Fruit fly (Drosophila melanogaster) whole organism, prepupa: ENCODE results near the gene Ire1.
A peak's percentile ranks its signal among the peaks of the same experiment; 100 is the strongest.

ENCODE experiments used
- CG10631 ChIP-seq: fragments of 200-800 bp; sonication (Bioruptor generic); optimal IDR thresholded peaks from 2 replicates; lab custom pipeline; 2016; ENCODE audit warnings: missing biosample characterization, missing genetic modification characterization
- CG10669 ChIP-seq: fragments of 200-800 bp; sonication (Bioruptor generic); optimal IDR thresholded peaks from 3 replicates; lab custom pipeline; 2018; ENCODE audit warnings: missing biosample characterization, mild to moderate bottlenecking, missing genetic modification characterization, moderate library complexity
- CG11294 ChIP-seq: fragments of 200-800 bp; sonication (Bioruptor generic); IDR thresholded peaks from 2 replicates; pipeline ENCODE4 v1.3.6; 2022; ENCODE audit warnings: missing biosample characterization, missing genetic modification characterization
- CG11762 ChIP-seq: fragments of 200-800 bp; sonication (Bioruptor generic); optimal IDR thresholded peaks from 3 replicates; lab custom pipeline; 2016; ENCODE audit warnings: missing biosample characterization, missing genetic modification characterization; ENCODE audit not compliant: insufficient read depth
- CG11902 ChIP-seq: fragments of 200-800 bp; sonication (Bioruptor generic); optimal IDR thresholded peaks from 3 replicates; lab custom pipeline; 2016; ENCODE audit warnings: missing biosample characterization, missing genetic modification characterization
- CG15336 ChIP-seq: fragments of 200-800 bp; sonication (Bioruptor generic); IDR thresholded peaks from 2 replicates; pipeline ENCODE4 v1.3.6; 2022; ENCODE audit warnings: missing biosample characterization, missing genetic modification characterization
- CG1621 ChIP-seq: fragments of 200-800 bp; sonication (Bioruptor generic); optimal IDR thresholded peaks from 3 replicates; lab custom pipeline; 2018; ENCODE audit warnings: missing biosample characterization, mild to moderate bottlenecking, missing genetic modification characterization
- CG16779 ChIP-seq: fragments of 200-800 bp; sonication (Bioruptor generic); optimal IDR thresholded peaks from 3 replicates; lab custom pipeline; 2017; ENCODE audit warnings: missing biosample characterization, mild to moderate bottlenecking, missing genetic modification characterization
- CG3032 ChIP-seq: fragments of 200-800 bp; optimal IDR thresholded peaks from 2 replicates; lab custom pipeline; 2019; ENCODE audit warnings: missing biosample characterization, mild to moderate bottlenecking, missing genetic modification characterization, moderate library complexity
- CG31627 ChIP-seq: fragments of 200-800 bp; sonication (Bioruptor generic); optimal IDR thresholded peaks from 3 replicates; lab custom pipeline; 2016; ENCODE audit warnings: missing biosample characterization, missing genetic modification characterization
- CG32006 ChIP-seq: fragments of 200-800 bp; sonication (Bioruptor generic); optimal IDR thresholded peaks from 3 replicates; lab custom pipeline; 2017; ENCODE audit warnings: missing biosample characterization, mild to moderate bottlenecking, missing genetic modification characterization
- CG34406 ChIP-seq: fragments of 200-800 bp; sonication (Bioruptor generic); optimal IDR thresholded peaks from 3 replicates; lab custom pipeline; 2016; ENCODE audit warnings: missing biosample characterization, missing genetic modification characterization
- CG3919 ChIP-seq: fragments of 200-800 bp; sonication (Bioruptor generic); optimal IDR thresholded peaks from 3 replicates; lab custom pipeline; 2016; ENCODE audit warnings: missing biosample characterization, missing genetic modification characterization
- CG6163 ChIP-seq: fragments of 200-800 bp; sonication (Bioruptor generic); IDR thresholded peaks from 3 replicates; pipeline ENCODE4 v1.3.6; 2022; ENCODE audit warnings: missing biosample characterization, missing genetic modification characterization
- CG6276 ChIP-seq: fragments of 200-800 bp; sonication (Bioruptor generic); optimal IDR thresholded peaks from 2 replicates; lab custom pipeline; 2017; ENCODE audit warnings: missing biosample characterization, mild to moderate bottlenecking, missing genetic modification characterization
- CG6792 ChIP-seq: fragments of 200-800 bp; sonication (Bioruptor generic); optimal IDR thresholded peaks from 3 replicates; lab custom pipeline; 2016; ENCODE audit warnings: missing biosample characterization, missing genetic modification characterization
- CG6854 ChIP-seq: fragments of 200-800 bp; sonication (Bioruptor generic); optimal IDR thresholded peaks from 2 replicates; lab custom pipeline; 2017; ENCODE audit warnings: missing biosample characterization, mild to moderate bottlenecking, missing genetic modification characterization
- CG7368 ChIP-seq: fragments of 200-800 bp; sonication (Bioruptor generic); optimal IDR thresholded peaks from 3 replicates; lab custom pipeline; 2016; ENCODE audit warnings: missing biosample characterization, missing genetic modification characterization
- CG8119 ChIP-seq: fragments of 200-800 bp; sonication (Bioruptor generic); IDR thresholded peaks from 3 replicates; pipeline ENCODE4 v1.3.6; 2022; ENCODE audit warnings: missing biosample characterization, missing genetic modification characterization
- CG8319 ChIP-seq: fragments of 200-800 bp; sonication (Bioruptor generic); optimal IDR thresholded peaks from 3 replicates; lab custom pipeline; 2016; ENCODE audit warnings: missing biosample characterization, missing genetic modification characterization
- CG8632 ChIP-seq: fragments of 200-800 bp; sonication (Bioruptor generic); optimal IDR thresholded peaks from 3 replicates; lab custom pipeline; 2016; ENCODE audit warnings: missing biosample characterization, missing genetic modification characterization
- CG9139 ChIP-seq: fragments of 200-800 bp; sonication (Bioruptor generic); optimal IDR thresholded peaks from 3 replicates; lab custom pipeline; 2017; ENCODE audit warnings: missing biosample characterization, mild to moderate bottlenecking, missing genetic modification characterization
- Eip75B ChIP-seq: fragments of 200-800 bp; sonication (Bioruptor generic); optimal IDR thresholded peaks from 3 replicates; lab custom pipeline; 2016; ENCODE audit warnings: missing biosample characterization, missing genetic modification characterization
- Eip78C ChIP-seq: fragments of 200-800 bp; sonication (Bioruptor generic); peaks from one replicate; lab custom pipeline; 2016; ENCODE audit warnings: missing biosample characterization, missing genetic modification characterization
- Ets21C ChIP-seq: fragments of 200-800 bp; sonication (Bioruptor generic); optimal IDR thresholded peaks from 3 replicates; lab custom pipeline; 2016; ENCODE audit warnings: missing biosample characterization, missing genetic modification characterization
- Ets96B ChIP-seq: fragments of 200-800 bp; optimal IDR thresholded peaks from 2 replicates; lab custom pipeline; 2019; ENCODE audit warnings: missing biosample characterization, mild to moderate bottlenecking, missing genetic modification characterization, moderate library complexity
- Gug ChIP-seq: fragments of 200-800 bp; sonication (Bioruptor generic); IDR thresholded peaks from 2 replicates; pipeline ENCODE4 v1.3.6; 2022; ENCODE audit warnings: missing biosample characterization, missing genetic modification characterization
- Hr38 ChIP-seq: sonication (Bioruptor generic); optimal IDR thresholded peaks from 2 replicates; lab custom pipeline; 2016; ENCODE audit warnings: missing biosample characterization, missing genetic modification characterization
- Hr39 ChIP-seq: fragments of 200-800 bp; sonication (Bioruptor generic); optimal IDR thresholded peaks from 2 replicates; lab custom pipeline; 2016; ENCODE audit warnings: missing biosample characterization, missing genetic modification characterization
- Hr4 ChIP-seq: fragments of 200-800 bp; sonication (Bioruptor generic); optimal IDR thresholded peaks from 3 replicates; lab custom pipeline; 2016; ENCODE audit warnings: missing biosample characterization, missing genetic modification characterization
- Lpt ChIP-seq: fragments of 200-800 bp; sonication (Bioruptor generic); optimal IDR thresholded peaks from 3 replicates; lab custom pipeline; 2016; ENCODE audit warnings: missing biosample characterization, missing genetic modification characterization
- Met ChIP-seq: fragments of 200-800 bp; sonication (Bioruptor generic); optimal IDR thresholded peaks from 3 replicates; lab custom pipeline; 2016; ENCODE audit warnings: missing biosample characterization, missing genetic modification characterization
- Smox ChIP-seq: fragments of 200-800 bp; sonication (Bioruptor generic); optimal IDR thresholded peaks from 3 replicates; lab custom pipeline; 2016; ENCODE audit warnings: missing biosample characterization, missing genetic modification characterization
- Sox15 ChIP-seq: fragments of 200-800 bp; sonication (Bioruptor generic); optimal IDR thresholded peaks from 3 replicates; lab custom pipeline; 2016; ENCODE audit warnings: missing biosample characterization, missing genetic modification characterization
- achi ChIP-seq: fragments of 200-800 bp; sonication (Bioruptor generic); optimal IDR thresholded peaks from 3 replicates; lab custom pipeline; 2016; ENCODE audit warnings: missing biosample characterization, missing genetic modification characterization
- acj6 ChIP-seq: fragments of 200-800 bp; sonication (Bioruptor generic); optimal IDR thresholded peaks from 3 replicates; lab custom pipeline; 2016; ENCODE audit warnings: missing biosample characterization, missing genetic modification characterization
- cyc ChIP-seq: fragments of 200-800 bp; sonication (Bioruptor generic); optimal IDR thresholded peaks from 3 replicates; lab custom pipeline; 2016; ENCODE audit warnings: missing biosample characterization, missing genetic modification characterization
- dac ChIP-seq: fragments of 200-800 bp; sonication (Bioruptor generic); optimal IDR thresholded peaks from 2 replicates; lab custom pipeline; 2017; ENCODE audit warnings: missing biosample characterization, mild to moderate bottlenecking, missing genetic modification characterization
- dsx ChIP-seq: fragments of 200-800 bp; optimal IDR thresholded peaks from 3 replicates; lab custom pipeline; 2019; ENCODE audit warnings: missing biosample characterization, mild to moderate bottlenecking, missing genetic modification characterization, moderate library complexity; ENCODE audit not compliant: poor library complexity, severe bottlenecking
- fd59A ChIP-seq: fragments of 200-800 bp; sonication (Bioruptor generic); optimal IDR thresholded peaks from 2 replicates; lab custom pipeline; 2017; ENCODE audit warnings: missing biosample characterization, mild to moderate bottlenecking, missing genetic modification characterization, missing genetic modification reagents
- fd85E ChIP-seq: fragments of 200-800 bp; sonication (Bioruptor generic); optimal IDR thresholded peaks from 3 replicates; lab custom pipeline; 2016; ENCODE audit warnings: missing biosample characterization, missing genetic modification characterization
- lz ChIP-seq: fragments of 200-800 bp; sonication (Bioruptor generic); optimal IDR thresholded peaks from 3 replicates; lab custom pipeline; 2016; ENCODE audit warnings: missing biosample characterization, missing genetic modification characterization
- net ChIP-seq: fragments of 200-800 bp; sonication (Bioruptor generic); optimal IDR thresholded peaks from 3 replicates; lab custom pipeline; 2016; ENCODE audit warnings: missing biosample characterization, missing genetic modification characterization
- pdm3 ChIP-seq: fragments of 200-800 bp; sonication (Bioruptor generic); optimal IDR thresholded peaks from 3 replicates; lab custom pipeline; 2016; ENCODE audit warnings: missing biosample characterization, missing genetic modification characterization
- spab ChIP-seq: fragments of 200-800 bp; sonication (Bioruptor generic); optimal IDR thresholded peaks from 2 replicates; lab custom pipeline; 2017; ENCODE audit warnings: missing biosample characterization, mild to moderate bottlenecking, missing genetic modification characterization, missing genetic modification reagents
- ss ChIP-seq, 2 experiments: fragments of 200-800 bp; sonication (Bioruptor generic); optimal IDR thresholded peaks; 2 replicates in 1 of 2; 3 replicates in 1 of 2; lab custom pipeline; 2017 to 2018; ENCODE audit warnings: mild to moderate bottlenecking in 2 of 2, missing biosample characterization in 2 of 2, missing genetic modification characterization in 2 of 2, moderate library complexity in 1 of 2
- svp ChIP-seq: fragments of 200-800 bp; sonication (Bioruptor generic); peaks from one replicate; lab custom pipeline; 2016; ENCODE audit warnings: missing biosample characterization, missing genetic modification characterization
- topi ChIP-seq: fragments of 200-800 bp; sonication (Bioruptor generic); optimal IDR thresholded peaks from 3 replicates; lab custom pipeline; 2016; ENCODE audit warnings: missing biosample characterization, missing genetic modification characterization
- vri ChIP-seq: fragments of 200-800 bp; sonication (Bioruptor generic); optimal IDR thresholded peaks from 3 replicates; lab custom pipeline; 2016; ENCODE audit warnings: missing biosample characterization, mild to moderate bottlenecking, missing genetic modification characterization

Ire1 gene

dm6 chr3R:19908863-19909343 lies 47.8 kb upstream of the Ire1 start (continued):
- peak; percentile 88 for TF ChIP-seq CG3919 (GFP tag; lab: Kevin White, UChicago)
- peak; percentile 51; the same call in 1 of the 2 replicates for TF ChIP-seq CG11294 (GFP tag; lab: Robert Waterston, UW)
- peak; percentile 74 for TF ChIP-seq CG8319 (GFP tag; lab: Kevin White, UChicago)
- TF ChIP-seq Hr38 (GFP tag; lab: Kevin White, UChicago) = no peak
- peak; percentile 81 for TF ChIP-seq CG8632
- TF ChIP-seq CG6854 = peak; percentile 30
- TF ChIP-seq Sox15 = peak; percentile 88
- TF ChIP-seq Eip78C (GFP tag; lab: Kevin White, UChicago) = peak; percentile 95
- TF ChIP-seq CG32006 (GFP tag; lab: Kevin White, UChicago) = peak; percentile 84
- TF ChIP-seq, all 60 proteins: peak for 57

dm6 chr3R:19905932-19906439 lies 44.9 kb upstream of the Ire1 start:
- TF ChIP-seq dac (GFP tag; lab: Kevin White, UChicago) (peak; percentile 63), ss (GFP tag; optimal IDR thresholded peaks at IDR 0.05; lab: Kevin White, UChicago) (peak; percentile 61 to 76), Eip75B (GFP tag; lab: Kevin White, UChicago) (peak; percentile 87), CG6276 (peak; percentile 74), net (GFP tag; lab: Kevin White, UChicago) (peak; percentile 86), CG16779 (tag; lab: Kevin White, UChicago) (peak; percentile 68), CG10669 (peak; percentile 80), Ets21C (GFP tag; lab: Kevin White, UChicago) (peak; percentile 89), CG6792 (GFP tag; lab: Kevin White, UChicago) (peak; percentile 90), Eip78C (GFP tag; lab: Kevin White, UChicago) (peak; percentile 95), Met (GFP tag; lab: Kevin White, UChicago) (peak; percentile 87), CG11762 (GFP tag; lab: Kevin White, UChicago) (peak; percentile 82), cyc (peak; percentile 91), CG6854 (peak; percentile 53), Hr38 (GFP tag; lab: Kevin White, UChicago) (no peak), Lpt (peak; percentile 65), CG9139 (GFP tag; lab: Kevin White, UChicago) (peak; percentile 50), Hr39 (GFP tag; lab: Kevin White, UChicago) (peak; percentile 95), CG11294 (GFP tag; lab: Robert Waterston, UW) (peak; percentile 84), CG15336 (peak; percentile 91), achi (GFP tag; lab: Kevin White, UChicago) (peak; percentile 87), acj6 (peak; percentile 89), CG6163 (GFP tag; lab: Robert Waterston, UW) (peak; percentile 91), Hr4 (GFP tag; lab: Kevin White, UChicago) (peak; percentile 86), CG8119 (GFP tag; lab: Robert Waterston, UW) (peak; percentile 86), fd59A (peak; percentile 85), lz (GFP tag; lab: Kevin White, UChicago) (peak; percentile 91), Ets96B (tag; lab: Kevin White, UChicago) (peak; percentile 80), dsx (peak; percentile 64), CG34406 (peak; percentile 86), CG1621 (tag; lab: Kevin White, UChicago) (peak; percentile 82), topi (GFP tag; lab: Kevin White, UChicago) (peak; percentile 84), fd85E (GFP tag; lab: Kevin White, UChicago) (no peak), CG3032 (tag; lab: Kevin White, UChicago) (peak; percentile 81), Gug (peak; percentile 81), CG31627 (GFP tag; lab: Kevin White, UChicago) (peak; percentile 95), vri (GFP tag; lab: Kevin White, UChicago) (peak; percentile 93), pdm3 (peak; percentile 92), svp (GFP tag; lab: Kevin White, UChicago) (peak; percentile 98), CG8319 (GFP tag; lab: Kevin White, UChicago) (peak; percentile 86), CG7368 (GFP tag; lab: Kevin White, UChicago) (peak; percentile 82), CG10631 (GFP tag; lab: Kevin White, UChicago) (peak; percentile 81), spab (GFP tag; lab: Kevin White, UChicago) (peak; percentile 86), CG11902 (GFP tag; lab: Kevin White, UChicago) (peak; percentile 87), Sox15 (peak; percentile 89), Smox (GFP tag; lab: Kevin White, UChicago) (peak; percentile 91)
